Fruit fly (Drosophila melanogaster) whole organism, embryonic: ENCODE results near the gene CG31010.

Source experiments
- BEAF-32 ChIP-seq: fragments of 200-800 bp; sonication (Bioruptor generic); optimal IDR thresholded peaks from 3 replicates; lab custom pipeline; 2017; ENCODE audit warnings: missing biosample characterization, missing genetic modification characterization, mild to moderate bottlenecking, moderate library complexity, missing genetic modification reagents
- CG10654 ChIP-seq: fragments of 200-800 bp; sonication (Bioruptor generic); optimal IDR thresholded peaks from 2 replicates; lab custom pipeline; 2016; ENCODE audit warnings: missing biosample characterization, missing genetic modification characterization
- CG11456 ChIP-seq: fragments of 200-800 bp; sonication (Bioruptor generic); IDR thresholded peaks from 3 replicates; pipeline ENCODE4 v1.3.6; 2022; ENCODE audit warnings: missing biosample characterization, missing genetic modification characterization
- CG11560 ChIP-seq: fragments of 200-800 bp; sonication (Bioruptor generic); IDR thresholded peaks from 3 replicates; pipeline ENCODE4 v1.3.6; 2022; ENCODE audit warnings: missing biosample characterization, missing genetic modification characterization
- CG12391 ChIP-seq: fragments of 200-800 bp; sonication (Bioruptor generic); optimal IDR thresholded peaks from 3 replicates; lab custom pipeline; 2018; ENCODE audit warnings: missing biosample characterization, mild to moderate bottlenecking, missing genetic modification characterization, moderate library complexity
- CG13894 ChIP-seq: fragments of 200-800 bp; sonication (Bioruptor generic); optimal IDR thresholded peaks from 3 replicates; lab custom pipeline; 2018; ENCODE audit warnings: missing biosample characterization, mild to moderate bottlenecking, missing genetic modification characterization, moderate library complexity
- CG15601 ChIP-seq: fragments of 200-800 bp; sonication (Bioruptor generic); optimal IDR thresholded peaks from 3 replicates; lab custom pipeline; 2019; ENCODE audit warnings: missing biosample characterization, mild to moderate bottlenecking, missing genetic modification characterization, moderate library complexity
- CG17186 ChIP-seq: fragments of 200-800 bp; sonication (Bioruptor generic); optimal IDR thresholded peaks from 3 replicates; lab custom pipeline; 2017; ENCODE audit warnings: missing biosample characterization, missing genetic modification reagents, missing genetic modification characterization
- CG18476 ChIP-seq: fragments of 200-800 bp; sonication (Bioruptor generic); optimal IDR thresholded peaks from 2 replicates; lab custom pipeline; 2016; ENCODE audit warnings: missing biosample characterization, mild to moderate bottlenecking, missing genetic modification characterization
- CG2202 ChIP-seq: fragments of 200-800 bp; sonication (Bioruptor generic); optimal IDR thresholded peaks from 2 replicates; lab custom pipeline; 2018; ENCODE audit warnings: missing biosample characterization, mild to moderate bottlenecking, missing genetic modification characterization
- CG2889 ChIP-seq: fragments of 200-800 bp; sonication (Bioruptor generic); IDR thresholded peaks from 3 replicates; pipeline ENCODE4 v1.3.6; 2022; ENCODE audit warnings: missing biosample characterization, missing genetic modification characterization
- CG30403 ChIP-seq: fragments of 200-800 bp; sonication (Bioruptor generic); optimal IDR thresholded peaks from 3 replicates; lab custom pipeline; 2016; ENCODE audit warnings: missing biosample characterization, missing genetic modification characterization
- CG32532 ChIP-seq: fragments of 200-800 bp; sonication (Bioruptor generic); IDR thresholded peaks from 2 replicates; pipeline ENCODE4 v1.3.6; 2022; ENCODE audit warnings: missing biosample characterization, missing genetic modification characterization
- CG4617 ChIP-seq: fragments of 200-800 bp; sonication (Bioruptor generic); optimal IDR thresholded peaks from 3 replicates; lab custom pipeline; 2016; ENCODE audit warnings: missing biosample characterization, missing genetic modification characterization, borderline replicate concordance
- CG7372 ChIP-seq: fragments of 200-800 bp; sonication (Bioruptor generic); IDR thresholded peaks from 2 replicates; pipeline ENCODE4 v1.3.6; 2022; ENCODE audit warnings: missing biosample characterization, missing genetic modification characterization
- CG8290 ChIP-seq, 3 experiments: fragments of 200-800 bp; sonication (Bioruptor generic); optimal IDR thresholded peaks; 2 replicates each; lab custom pipeline; 2016 to 2019; ENCODE audit warnings: missing biosample characterization in 3 of 3, missing genetic modification characterization in 3 of 3, mild to moderate bottlenecking in 2 of 3, moderate library complexity in 1 of 3
- CG8388 ChIP-seq: fragments of 200-800 bp; sonication (Bioruptor generic); optimal IDR thresholded peaks from 2 replicates; lab custom pipeline; 2019; ENCODE audit warnings: missing biosample characterization, mild to moderate bottlenecking, missing genetic modification characterization, moderate library complexity
- CG8924 ChIP-seq: fragments of 200-800 bp; optimal IDR thresholded peaks from 3 replicates; lab custom pipeline; 2019; ENCODE audit warnings: missing biosample characterization, mild to moderate bottlenecking, missing genetic modification characterization, moderate library complexity
- CG8944 ChIP-seq: fragments of 200-800 bp; sonication (Bioruptor generic); optimal IDR thresholded peaks from 3 replicates; lab custom pipeline; 2016; ENCODE audit warnings: missing biosample characterization, missing genetic modification characterization
- CG9437 ChIP-seq: fragments of 200-800 bp; sonication (Bioruptor generic); optimal IDR thresholded peaks from 2 replicates; lab custom pipeline; 2018; ENCODE audit warnings: missing biosample characterization, mild to moderate bottlenecking, missing genetic modification characterization
- Chrac-16 ChIP-seq: fragments of 200-800 bp; sonication (Bioruptor generic); optimal IDR thresholded peaks from 3 replicates; lab custom pipeline; 2016; ENCODE audit warnings: missing biosample characterization, missing genetic modification characterization
- D19A ChIP-seq: fragments of 200-800 bp; optimal IDR thresholded peaks from 3 replicates; lab custom pipeline; 2019; ENCODE audit warnings: missing biosample characterization, mild to moderate bottlenecking, missing genetic modification characterization, moderate library complexity
- H2.0 ChIP-seq: fragments of 200-800 bp; sonication (Bioruptor generic); IDR thresholded peaks from 2 replicates; pipeline ENCODE4 v1.3.6; 2022; ENCODE audit warnings: missing biosample characterization, missing genetic modification characterization
- Lhr ChIP-seq: fragments of 200-800 bp; sonication (Bioruptor generic); optimal IDR thresholded peaks from 3 replicates; lab custom pipeline; 2017; ENCODE audit warnings: mild to moderate bottlenecking, missing biosample characterization, missing genetic modification reagents, missing genetic modification characterization
- Mes4 ChIP-seq: fragments of 200-800 bp; sonication (Bioruptor generic); optimal IDR thresholded peaks from 2 replicates; lab custom pipeline; 2016; ENCODE audit warnings: missing biosample characterization, missing genetic modification characterization
- Nf-YC ChIP-seq: fragments of 200-800 bp; optimal IDR thresholded peaks from 3 replicates; lab custom pipeline; 2019; ENCODE audit warnings: missing biosample characterization, mild to moderate bottlenecking, missing genetic modification characterization, moderate library complexity
- Ssrp ChIP-seq: fragments of 200-800 bp; sonication (Bioruptor generic); optimal IDR thresholded peaks from 2 replicates; lab custom pipeline; 2018; ENCODE audit warnings: missing biosample characterization, mild to moderate bottlenecking, missing genetic modification characterization, moderate library complexity
- Xrp1 ChIP-seq: fragments of 200-800 bp; sonication (Bioruptor generic); IDR thresholded peaks from 2 replicates; pipeline ENCODE4 v1.3.6; 2022; ENCODE audit warnings: missing biosample characterization, missing genetic modification characterization
- YL-1 ChIP-seq: fragments of 200-800 bp; sonication (Bioruptor generic); optimal IDR thresholded peaks from 3 replicates; lab custom pipeline; 2017; ENCODE audit warnings: missing biosample characterization, mild to moderate bottlenecking, missing genetic modification characterization
- ara ChIP-seq: fragments of 200-800 bp; sonication (Bioruptor generic); IDR thresholded peaks from 2 replicates; pipeline ENCODE4 v1.3.6; 2022; ENCODE audit warnings: missing biosample characterization, missing genetic modification characterization
- bsh ChIP-seq, 2 experiments: fragments of 200-800 bp; sonication (Bioruptor generic); optimal IDR thresholded peaks; 2 replicates each; lab custom pipeline; 2017 to 2018; ENCODE audit warnings: mild to moderate bottlenecking in 2 of 2, missing biosample characterization in 2 of 2, missing genetic modification characterization in 2 of 2, moderate library complexity in 1 of 2
- crol ChIP-seq: fragments of 200-800 bp; sonication (Bioruptor generic); IDR thresholded peaks from 2 replicates; pipeline ENCODE4 v1.3.6; 2022; ENCODE audit warnings: missing biosample characterization, missing genetic modification characterization
- dmrt11E ChIP-seq: fragments of 200-800 bp; sonication (Bioruptor generic); optimal IDR thresholded peaks from 3 replicates; lab custom pipeline; 2018; ENCODE audit warnings: missing biosample characterization, mild to moderate bottlenecking, missing genetic modification characterization, moderate library complexity
- dpn ChIP-seq, 2 experiments: fragments of 200-800 bp; sonication (Bioruptor generic); optimal IDR thresholded peaks; 3 replicates each; lab custom pipeline; 2016; ENCODE audit warnings: missing biosample characterization in 2 of 2, missing genetic modification characterization in 2 of 2
- fd64A ChIP-seq: fragments of 200-800 bp; sonication (Bioruptor generic); optimal IDR thresholded peaks from 3 replicates; lab custom pipeline; 2018; ENCODE audit warnings: missing biosample characterization, mild to moderate bottlenecking, missing genetic modification characterization
- grau ChIP-seq: fragments of 200-800 bp; optimal IDR thresholded peaks from 3 replicates; lab custom pipeline; 2019; ENCODE audit warnings: missing biosample characterization, mild to moderate bottlenecking, missing genetic modification characterization, moderate library complexity
- gsb-n ChIP-seq: fragments of 200-800 bp; sonication (Bioruptor generic); optimal IDR thresholded peaks from 3 replicates; lab custom pipeline; 2018; ENCODE audit warnings: missing biosample characterization, mild to moderate bottlenecking, missing genetic modification characterization
- hkb ChIP-seq, 2 experiments: fragments of 200-800 bp in 1 of 2; fragments of >200 bp in 1 of 2; sonication (Bioruptor generic) in 1 of 2; IDR thresholded peaks in 1 of 2; optimal IDR thresholded peaks in 1 of 2; 2 replicates each; pipeline versions ENCODE4 v1.3.6 to Lab custom; 2017 to 2022; ENCODE audit warnings: missing biosample characterization in 1 of 2, missing genetic modification characterization in 1 of 2
- lab ChIP-seq: fragments of 200-800 bp; sonication (Bioruptor generic); optimal IDR thresholded peaks from 3 replicates; lab custom pipeline; 2017; ENCODE audit warnings: missing biosample characterization, missing genetic modification characterization, mild to moderate bottlenecking, moderate library complexity, missing genetic modification reagents
- lola ChIP-seq, 3 experiments: fragments of >200 bp in 2 of 3; fragments of 200-800 bp in 1 of 3; sonication (Bioruptor generic) in 1 of 3; optimal IDR thresholded peaks; 2 replicates each; lab custom pipeline; 2017 to 2019; ENCODE audit warnings: missing biosample characterization in 3 of 3, missing genetic modification characterization in 3 of 3, mild to moderate bottlenecking in 1 of 3, moderate library complexity in 1 of 3
- onecut ChIP-seq: fragments of 200-800 bp; sonication (Bioruptor generic); IDR thresholded peaks from 2 replicates; pipeline ENCODE4 v1.3.6; 2022; ENCODE audit warnings: missing biosample characterization, missing genetic modification characterization
- phol ChIP-seq: fragments of 200-800 bp; sonication (Bioruptor generic); optimal IDR thresholded peaks from 3 replicates; lab custom pipeline; 2018; ENCODE audit warnings: missing biosample characterization, mild to moderate bottlenecking, missing genetic modification characterization, moderate library complexity
- sens ChIP-seq: fragments of 200-800 bp; sonication (Bioruptor generic); peaks from one replicate; lab custom pipeline; 2016; ENCODE audit warnings: missing biosample characterization, missing genetic modification characterization
- sisA ChIP-seq: fragments of 200-800 bp; sonication (Bioruptor generic); IDR thresholded peaks from 2 replicates; pipeline ENCODE4 v1.3.6; 2022; ENCODE audit warnings: missing biosample characterization, missing genetic modification characterization
- tgo ChIP-seq: fragments of 200-800 bp; sonication (Bioruptor generic); IDR thresholded peaks from 3 replicates; pipeline ENCODE4 v1.3.6; 2022; ENCODE audit warnings: missing biosample characterization, missing genetic modification characterization
- tin ChIP-seq: fragments of 200-800 bp; sonication (Bioruptor generic); optimal IDR thresholded peaks from 3 replicates; lab custom pipeline; 2016; ENCODE audit warnings: missing biosample characterization, missing genetic modification characterization
- ttk ChIP-seq: fragments of 200-800 bp; sonication (Bioruptor generic); IDR thresholded peaks from 2 replicates; pipeline ENCODE4 v2.1.2; 2022; ENCODE audit warnings: missing biosample characterization, missing genetic modification characterization
- unpg ChIP-seq: fragments of 200-800 bp; sonication (Bioruptor generic); optimal IDR thresholded peaks from 3 replicates; lab custom pipeline; 2018; ENCODE audit warnings: missing biosample characterization, mild to moderate bottlenecking, missing genetic modification characterization, moderate library complexity
- wor ChIP-seq: fragments of 200-800 bp; sonication (Bioruptor generic); IDR thresholded peaks from 2 replicates; pipeline ENCODE4 v1.3.6; 2022; ENCODE audit warnings: missing biosample characterization, missing genetic modification characterization

The CG31010 gene

DNA sequence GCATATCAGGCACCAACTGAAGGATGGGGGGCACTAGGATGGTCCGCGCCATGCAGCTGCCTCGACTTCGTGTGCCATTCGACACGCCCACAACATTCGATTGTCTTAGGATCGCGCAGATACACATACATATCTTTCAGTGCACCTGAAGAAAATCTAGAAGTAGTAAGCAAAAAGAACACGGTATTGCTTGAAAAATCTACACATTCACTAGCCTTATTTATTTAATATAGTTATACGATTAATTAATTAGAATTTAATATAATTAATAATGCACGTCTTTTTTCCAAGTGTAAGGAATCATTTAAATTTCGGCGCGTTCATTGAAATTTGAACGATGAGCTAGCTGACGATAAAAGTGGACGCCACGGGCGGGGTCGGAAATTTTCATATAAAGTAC, 28.7 kb upstream of the CG31010 start (continued):
- TF ChIP-seq wor (GFP tag; lab: Robert Waterston, UW) = 0 out of 2 replicates have a peak, but pooled peaks have one; percentile 13
- TF ChIP-seq ttk = no peak
- TF ChIP-seq unpg (GFP tag; lab: Kevin White, UChicago) = peak; percentile 46
- TF ChIP-seq gsb-n = peak; percentile 38
- TF ChIP-seq CG13894 (tag; lab: Kevin White, UChicago) = no peak
- TF ChIP-seq dmrt11E = peak; percentile 85
- TF ChIP-seq CG2202 (tag; lab: Kevin White, UChicago) = peak; percentile 7
- no peak for TF ChIP-seq CG8290 (GFP tag; optimal IDR thresholded peaks at IDR 0.05; lab: Kevin White, UChicago)
- no peak for TF ChIP-seq CG8290 (tag; optimal IDR thresholded peaks at IDR 0.05; lab: Kevin White, UChicago)
- peak; percentile 32 for TF ChIP-seq CG8924 (tag; lab: Kevin White, UChicago)
- no peak for TF ChIP-seq fd64A (GFP tag; lab: Kevin White, UChicago)
- TF ChIP-seq sens (GFP tag; lab: Kevin White, UChicago) = peak; percentile 75
- TF ChIP-seq CG12391 (tag; lab: Kevin White, UChicago) = peak; percentile 68
- peak; percentile 20 for TF ChIP-seq CG9437 (GFP tag; lab: Kevin White, UChicago)
- peak; percentile 30 for TF ChIP-seq Chrac-16 (GFP tag; lab: Kevin White, UChicago)
- no peak for TF ChIP-seq CG7372
- TF ChIP-seq sisA (GFP tag; lab: Robert Waterston, UW) = peak; percentile 33; the same call in 1 of the 2 replicates
- TF ChIP-seq Nf-YC (tag; lab: Kevin White, UChicago) = no peak
- TF ChIP-seq CG17186 (GFP tag; lab: Kevin White, UChicago) = no peak
- no peak for TF ChIP-seq YL-1 (GFP tag; lab: Kevin White, UChicago)
- no peak for TF ChIP-seq CG15601
- 0 out of 3 replicates have a peak, but pooled peaks have one; percentile 20 for TF ChIP-seq tgo (GFP tag; lab: Robert Waterston, UW)
- peak; percentile 5 for TF ChIP-seq lab
- TF ChIP-seq CG30403 (GFP tag; lab: Kevin White, UChicago) = peak; percentile 28
- TF ChIP-seq Ssrp (tag; lab: Kevin White, UChicago) = peak; percentile 49
- no peak for TF ChIP-seq CG18476 (GFP tag; lab: Kevin White, UChicago)
- TF ChIP-seq BEAF-32 = no peak
- TF ChIP-seq Lhr (GFP tag; lab: Kevin White, UChicago) = no peak
- peak; percentile 30 for TF ChIP-seq CG10654
- TF ChIP-seq CG2889 = no peak
- no peak for TF ChIP-seq Mes4 (GFP tag; lab: Kevin White, UChicago)
- peak; percentile 53 for TF ChIP-seq grau (tag; lab: Kevin White, UChicago)
- TF ChIP-seq lola (GFP tag; optimal IDR thresholded peaks at IDR 0.05; lab: Kevin White, UChicago) = peak in 1 of 3 experiments; percentile 63
- TF ChIP-seq H2.0 (GFP tag; lab: Robert Waterston, UW) = peak; percentile 37; the same call in 1 of the 2 replicates
- peak; percentile 55 for TF ChIP-seq phol (tag; lab: Kevin White, UChicago)
- no peak for TF ChIP-seq CG32532
- TF ChIP-seq CG4617 (GFP tag; lab: Kevin White, UChicago) = no peak
- TF ChIP-seq CG11456 (GFP tag; lab: Robert Waterston, UW) = no peak
- no peak for TF ChIP-seq crol (GFP tag; lab: Robert Waterston, UW)
- TF ChIP-seq Xrp1 (GFP tag; lab: Robert Waterston, UW) = peak; percentile 62
- TF ChIP-seq CG8388 (GFP tag; lab: Kevin White, UChicago) = peak; percentile 43
- TF ChIP-seq CG11560 (tag; lab: Robert Waterston, UW) = no peak; the same call in 2 of the 3 replicates
- TF ChIP-seq onecut (GFP tag; lab: Robert Waterston, UW) = no peak
- TF ChIP-seq hkb (optimal IDR thresholded peaks at IDR 0.05; lab: Kevin White, UChicago) = no peak
- TF ChIP-seq hkb (GFP tag; IDR thresholded peaks at IDR 0.05; lab: Robert Waterston, UW) = no peak
- TF ChIP-seq bsh (GFP tag; optimal IDR thresholded peaks at IDR 0.05; lab: Kevin White, UChicago) = peak in 1 of 2 experiments; percentile 76
- peak; percentile 56; the same call in 1 of the 2 replicates for TF ChIP-seq ara
- TF ChIP-seq CG8944 (GFP tag; lab: Kevin White, UChicago) = no peak
- peak; percentile 50 for TF ChIP-seq D19A
- peak in 1 of 2 experiments; percentile 19 for TF ChIP-seq dpn (GFP tag; optimal IDR thresholded peaks at IDR 0.05; lab: Kevin White, UChicago)
- peak; percentile 29 for TF ChIP-seq tin
